Worm (Caenorhabditis elegans) whole organism, L2 larva: ENCODE measurements around the gene srbc-37.

Experiments
- ZK546.5 ChIP-seq: sonication (generic microtip); optimal IDR thresholded peaks from 2 replicates; lab custom pipeline; 2017; ENCODE audit warnings: missing biosample characterization, missing genetic modification characterization
- aly-2 ChIP-seq: fragments of 150-350 bp; optimal IDR thresholded peaks from 2 replicates; lab custom pipeline; 2014; ENCODE audit warnings: missing biosample characterization, missing genetic modification characterization
- ama-1 ChIP-seq: fragments of 150-350 bp; optimal IDR thresholded peaks from 2 replicates; lab custom pipeline; 2018; ENCODE audit warnings: inconsistent platforms
- blmp-1 ChIP-seq: sonication (generic microtip); optimal IDR thresholded peaks from 2 replicates; lab custom pipeline; 2017; ENCODE audit warnings: missing genetic modification characterization, mild to moderate bottlenecking, missing compliant biosample characterization, antibody characterized with exemption, moderate library complexity; ENCODE audit not compliant: insufficient read depth
- ceh-16 ChIP-seq: fragments of 150-350 bp; optimal IDR thresholded peaks from 2 replicates; lab custom pipeline; 2014; ENCODE audit warnings: missing biosample characterization, missing genetic modification characterization
- egl-27 ChIP-seq: sonication (generic microtip); optimal IDR thresholded peaks from 3 replicates; lab custom pipeline; 2017; ENCODE audit warnings: missing biosample characterization, missing genetic modification reagents, missing genetic modification characterization
- elt-1 ChIP-seq: fragments of 150-350 bp; optimal IDR thresholded peaks from 2 replicates; lab custom pipeline; 2014; ENCODE audit warnings: missing biosample characterization, missing genetic modification characterization
- fos-1 ChIP-seq: fragments of 150-350 bp; optimal IDR thresholded peaks from 2 replicates; lab custom pipeline; 2014; ENCODE audit warnings: missing biosample characterization, missing genetic modification characterization
- lin-39 ChIP-seq: fragments of 150-350 bp; optimal IDR thresholded peaks from 2 replicates; lab custom pipeline; 2014; ENCODE audit warnings: missing biosample characterization, missing genetic modification reagents, missing genetic modification characterization
- lsy-2 ChIP-seq, 2 experiments: fragments of 150-350 bp in 1 of 2; sonication (generic microtip) in 1 of 2; optimal IDR thresholded peaks; 2 replicates each; lab custom pipeline; 2014 to 2017; ENCODE audit warnings: missing biosample characterization in 2 of 2, missing genetic modification characterization in 2 of 2
- nhr-10 ChIP-seq: sonication (generic microtip); optimal IDR thresholded peaks from 2 replicates; lab custom pipeline; 2017; ENCODE audit warnings: missing biosample characterization, missing genetic modification characterization
- snpc-4 ChIP-seq: fragments of 150-350 bp; optimal IDR thresholded peaks from 2 replicates; lab custom pipeline; 2014; ENCODE audit warnings: missing biosample characterization, missing genetic modification characterization
- unc-62 ChIP-seq: fragments of 150-350 bp; optimal IDR thresholded peaks from 2 replicates; lab custom pipeline; 2014; ENCODE audit warnings: missing biosample characterization, missing genetic modification reagents, missing genetic modification characterization

ce11 chrV:664337-664847, 38.0 kb upstream of the srbc-37 start, which contains the start of the genes F31F4.11 and srh-266:
- TF ChIP-seq lin-39 (tag; lab: Kevin White, UChicago) (no peak), blmp-1 (tag; lab: Kevin White, UChicago) (no peak), snpc-4 (tag; lab: Kevin White, UChicago) (no peak), fos-1 (no peak), lsy-2 (tag; optimal IDR thresholded peaks at IDR 0.05; lab: Kevin White, UChicago) (no peak), elt-1 (tag; lab: Kevin White, UChicago) (no peak), ama-1 (no peak), aly-2 (tag; lab: Kevin White, UChicago) (no peak), unc-62 (GFP tag; lab: Kevin White, UChicago) (no peak), egl-27 (no peak), ZK546.5 (tag; lab: Kevin White, UChicago) (no peak), nhr-10 (tag; lab: Kevin White, UChicago) (no peak), ceh-16 (tag; lab: Kevin White, UChicago) (no peak)
